Fruit fly (Drosophila melanogaster) whole organism, embryonic: ENCODE measurements around the gene CG10674.

Experiments
- Blimp-1 ChIP-seq: fragments of 200-800 bp; sonication (Bioruptor generic); optimal IDR thresholded peaks from 3 replicates; lab custom pipeline; 2018; ENCODE audit warnings: missing biosample characterization, missing genetic modification characterization, mild to moderate bottlenecking, moderate library complexity, missing genetic modification reagents
- CG10979 ChIP-seq: fragments of 200-800 bp; sonication (Bioruptor generic); optimal IDR thresholded peaks from 2 replicates; lab custom pipeline; 2018; ENCODE audit warnings: missing biosample characterization, mild to moderate bottlenecking, missing genetic modification characterization, moderate library complexity
- CG11696 ChIP-seq: fragments of 200-800 bp; sonication (Bioruptor generic); IDR thresholded peaks from 2 replicates; pipeline ENCODE4 v1.3.6; 2022; ENCODE audit warnings: missing biosample characterization, missing genetic modification characterization
- CG12104 ChIP-seq: fragments of 200-800 bp; sonication (Bioruptor generic); optimal IDR thresholded peaks from 3 replicates; lab custom pipeline; 2016; ENCODE audit warnings: missing biosample characterization, missing genetic modification characterization
- CG1233 ChIP-seq: fragments of 200-800 bp; sonication (Bioruptor generic); optimal IDR thresholded peaks from 4 replicates; lab custom pipeline; 2018; ENCODE audit warnings: missing biosample characterization, mild to moderate bottlenecking, missing genetic modification characterization
- CG13894 ChIP-seq: fragments of 200-800 bp; sonication (Bioruptor generic); optimal IDR thresholded peaks from 3 replicates; lab custom pipeline; 2018; ENCODE audit warnings: missing biosample characterization, mild to moderate bottlenecking, missing genetic modification characterization, moderate library complexity
- CG14014 ChIP-seq: fragments of 200-800 bp; sonication (Bioruptor generic); IDR thresholded peaks from 2 replicates; pipeline ENCODE4 v1.3.6; 2022; ENCODE audit warnings: missing biosample characterization, missing genetic modification characterization
- CG16863 ChIP-seq: fragments of 200-800 bp; sonication (Bioruptor generic); optimal IDR thresholded peaks from 3 replicates; lab custom pipeline; 2016; ENCODE audit warnings: missing biosample characterization, missing genetic modification characterization
- CG17612 ChIP-seq: fragments of 200-800 bp; sonication (Bioruptor generic); IDR thresholded peaks from 2 replicates; pipeline ENCODE4 v1.3.6; 2022; ENCODE audit warnings: missing biosample characterization, missing genetic modification characterization
- CG17829 ChIP-seq: fragments of 200-800 bp; optimal IDR thresholded peaks from 2 replicates; lab custom pipeline; 2019; ENCODE audit warnings: missing biosample characterization, mild to moderate bottlenecking, missing genetic modification characterization, moderate library complexity
- CG18011 ChIP-seq: fragments of 200-800 bp; sonication (Bioruptor generic); optimal IDR thresholded peaks from 2 replicates; lab custom pipeline; 2017; ENCODE audit warnings: missing biosample characterization, missing genetic modification characterization, mild to moderate bottlenecking, moderate library complexity, missing genotype
- CG18619 ChIP-seq: fragments of 200-800 bp; sonication (Bioruptor generic); optimal IDR thresholded peaks from 3 replicates; lab custom pipeline; 2017; ENCODE audit warnings: missing biosample characterization, mild to moderate bottlenecking, missing genetic modification characterization
- CG3065 ChIP-seq: fragments of 200-800 bp; sonication (Bioruptor generic); optimal IDR thresholded peaks from 2 replicates; lab custom pipeline; 2016; ENCODE audit warnings: missing biosample characterization, missing genetic modification characterization
- CG5953 ChIP-seq: fragments of 200-800 bp; sonication (Bioruptor generic); IDR thresholded peaks from 2 replicates; pipeline ENCODE4 v1.3.6; 2022; ENCODE audit warnings: missing biosample characterization, missing genetic modification characterization
- CG6791 ChIP-seq: fragments of 200-800 bp; sonication (Bioruptor generic); IDR thresholded peaks from 3 replicates; pipeline ENCODE4 v1.3.6; 2022; ENCODE audit warnings: missing biosample characterization, missing genetic modification characterization; ENCODE audit not compliant: partially characterized antibody
- CG8765 ChIP-seq: fragments of 200-800 bp; sonication (Bioruptor generic); IDR thresholded peaks from 2 replicates; pipeline ENCODE4 v1.3.6; 2022; ENCODE audit warnings: missing biosample characterization, missing genetic modification characterization
- CG8944 ChIP-seq: fragments of 200-800 bp; sonication (Bioruptor generic); optimal IDR thresholded peaks from 3 replicates; lab custom pipeline; 2016; ENCODE audit warnings: missing biosample characterization, missing genetic modification characterization
- CG9876 ChIP-seq: fragments of 200-800 bp; sonication (Bioruptor generic); optimal IDR thresholded peaks from 2 replicates; lab custom pipeline; 2016; ENCODE audit warnings: missing biosample characterization, missing genetic modification characterization
- CTCF ChIP-seq: fragments of 200-800 bp; sonication (Bioruptor generic); optimal IDR thresholded peaks from 2 replicates; lab custom pipeline; 2017; ENCODE audit warnings: missing biosample characterization, mild to moderate bottlenecking, missing genetic modification characterization, moderate library complexity
- D19B ChIP-seq: fragments of 200-800 bp; sonication (Bioruptor generic); optimal IDR thresholded peaks from 2 replicates; lab custom pipeline; 2017; ENCODE audit warnings: missing biosample characterization, mild to moderate bottlenecking, missing genetic modification characterization
- Dip3 ChIP-seq: fragments of 200-800 bp; sonication (Bioruptor generic); optimal IDR thresholded peaks from 3 replicates; lab custom pipeline; 2016; ENCODE audit warnings: missing biosample characterization, missing genetic modification characterization
- HmgD ChIP-seq: fragments of 200-800 bp; sonication (Bioruptor generic); optimal IDR thresholded peaks from 3 replicates; lab custom pipeline; 2016; ENCODE audit warnings: missing biosample characterization, missing genetic modification characterization
- Hr51 ChIP-seq, 2 experiments: fragments of 200-800 bp; sonication (Bioruptor generic); optimal IDR thresholded peaks; 2 replicates in 1 of 2; 3 replicates in 1 of 2; lab custom pipeline; 2016 to 2018; ENCODE audit warnings: missing biosample characterization in 2 of 2, missing genetic modification characterization in 2 of 2, mild to moderate bottlenecking in 1 of 2, moderate library complexity in 1 of 2
- Jarid2 ChIP-seq: fragments of 200-800 bp; sonication (Bioruptor generic); optimal IDR thresholded peaks from 3 replicates; lab custom pipeline; 2017; ENCODE audit warnings: mild to moderate bottlenecking, missing biosample characterization, missing genetic modification reagents, missing genetic modification characterization
- Mad ChIP-seq: fragments of 200-800 bp; sonication (Bioruptor generic); optimal IDR thresholded peaks from 2 replicates; lab custom pipeline; 2016; ENCODE audit warnings: missing biosample characterization, missing genetic modification characterization
- Nf-YA ChIP-seq: fragments of 200-800 bp; sonication (Bioruptor generic); IDR thresholded peaks from 2 replicates; pipeline ENCODE4 v1.3.6; 2022; ENCODE audit warnings: missing biosample characterization, missing genetic modification characterization
- Oaz ChIP-seq: fragments of 200-800 bp; sonication (Bioruptor generic); IDR thresholded peaks from 2 replicates; pipeline ENCODE4 v1.3.6; 2022; ENCODE audit warnings: missing biosample characterization, missing genetic modification characterization
- Six4 ChIP-seq: fragments of 200-800 bp; sonication (Bioruptor generic); optimal IDR thresholded peaks from 2 replicates; lab custom pipeline; 2016; ENCODE audit warnings: missing biosample characterization, missing genetic modification characterization
- Sox100B ChIP-seq: fragments of 200-800 bp; sonication (Bioruptor generic); optimal IDR thresholded peaks from 3 replicates; lab custom pipeline; 2018; ENCODE audit warnings: missing biosample characterization, mild to moderate bottlenecking, missing genetic modification characterization
- Xbp1 ChIP-seq: fragments of 200-800 bp; sonication (Bioruptor generic); optimal IDR thresholded peaks from 3 replicates; lab custom pipeline; 2016; ENCODE audit warnings: missing biosample characterization, mild to moderate bottlenecking, missing genetic modification characterization
- ara ChIP-seq: fragments of 200-800 bp; sonication (Bioruptor generic); IDR thresholded peaks from 2 replicates; pipeline ENCODE4 v1.3.6; 2022; ENCODE audit warnings: missing biosample characterization, missing genetic modification characterization
- bcd ChIP-seq: fragments of 200-800 bp; sonication (Bioruptor generic); optimal IDR thresholded peaks from 2 replicates; lab custom pipeline; 2017; ENCODE audit warnings: missing biosample characterization, mild to moderate bottlenecking, missing genetic modification characterization
- chif ChIP-seq, 2 experiments: fragments of 200-800 bp; sonication (Bioruptor generic); optimal IDR thresholded peaks; 3 replicates each; lab custom pipeline; 2016; ENCODE audit warnings: missing biosample characterization in 2 of 2, missing genetic modification characterization in 2 of 2
- cwo ChIP-seq: fragments of 200-800 bp; sonication (Bioruptor generic); optimal IDR thresholded peaks from 3 replicates; lab custom pipeline; 2017; ENCODE audit warnings: missing biosample characterization, missing genetic modification characterization, mild to moderate bottlenecking, moderate library complexity, missing genetic modification reagents
- en ChIP-seq: fragments of 200-800 bp; sonication (Bioruptor generic); optimal IDR thresholded peaks from 2 replicates; lab custom pipeline; 2016; ENCODE audit warnings: missing biosample characterization, missing genetic modification characterization
- eyg ChIP-seq: fragments of 200-800 bp; sonication (Bioruptor generic); optimal IDR thresholded peaks from 3 replicates; lab custom pipeline; 2016; ENCODE audit warnings: missing biosample characterization, missing genetic modification characterization
- fd3F ChIP-seq: fragments of 200-800 bp; sonication (Bioruptor generic); optimal IDR thresholded peaks from 2 replicates; lab custom pipeline; 2018; ENCODE audit warnings: missing biosample characterization, mild to moderate bottlenecking, missing genetic modification characterization, moderate library complexity
- kah ChIP-seq: fragments of 200-800 bp; sonication (Bioruptor generic); optimal IDR thresholded peaks from 2 replicates; lab custom pipeline; 2018; ENCODE audit warnings: missing biosample characterization, mild to moderate bottlenecking, missing genetic modification characterization
- maf-S ChIP-seq: fragments of 200-800 bp; sonication (Bioruptor generic); optimal IDR thresholded peaks from 2 replicates; lab custom pipeline; 2016; ENCODE audit warnings: missing biosample characterization, missing genetic modification characterization
- mirr ChIP-seq: fragments of 200-800 bp; sonication (Bioruptor generic); optimal IDR thresholded peaks from 3 replicates; lab custom pipeline; 2018; ENCODE audit warnings: missing biosample characterization, mild to moderate bottlenecking, missing genetic modification characterization
- mld ChIP-seq: fragments of 200-800 bp; sonication (Bioruptor generic); IDR thresholded peaks from 3 replicates; pipeline ENCODE4 v1.3.6; 2022; ENCODE audit warnings: missing biosample characterization, missing genetic modification characterization; ENCODE audit not compliant: partially characterized antibody
- pho ChIP-seq: fragments of 200-800 bp; sonication (Bioruptor generic); optimal IDR thresholded peaks from 2 replicates; lab custom pipeline; 2016; ENCODE audit warnings: missing biosample characterization, missing genetic modification characterization
- prd ChIP-seq, 3 experiments: fragments of >200 bp in 2 of 3; fragments of 200-800 bp in 1 of 3; sonication (Bioruptor generic) in 1 of 3; optimal IDR thresholded peaks in 2 of 3; IDR thresholded peaks in 1 of 3; 2 replicates in 2 of 3; 3 replicates in 1 of 3; pipeline versions ENCODE4 v1.3.6 to Lab custom; 2017 to 2022; ENCODE audit warnings: missing biosample characterization in 1 of 3, missing genetic modification characterization in 1 of 3
- run ChIP-seq: fragments of 200-800 bp; sonication (Bioruptor generic); optimal IDR thresholded peaks from 3 replicates; lab custom pipeline; 2018; ENCODE audit warnings: missing biosample characterization, mild to moderate bottlenecking, missing genetic modification characterization
- seq ChIP-seq: fragments of 200-800 bp; sonication (Bioruptor generic); IDR thresholded peaks from 2 replicates; pipeline ENCODE4 v1.3.6; 2022; ENCODE audit warnings: missing biosample characterization, missing genetic modification characterization
- stc ChIP-seq: fragments of 200-800 bp; sonication (Bioruptor generic); IDR thresholded peaks from 2 replicates; pipeline ENCODE4 v1.3.6; 2022; ENCODE audit warnings: missing biosample characterization, missing genetic modification characterization
- tin ChIP-seq: fragments of 200-800 bp; sonication (Bioruptor generic); optimal IDR thresholded peaks from 3 replicates; lab custom pipeline; 2016; ENCODE audit warnings: missing biosample characterization, missing genetic modification characterization
- tll ChIP-seq, 2 experiments: fragments of 200-800 bp in 1 of 2; fragments of >200 bp in 1 of 2; sonication (Bioruptor generic) in 1 of 2; optimal IDR thresholded peaks; 2 replicates each; lab custom pipeline; 2017 to 2019; ENCODE audit warnings: missing biosample characterization in 2 of 2, missing genetic modification characterization in 2 of 2, mild to moderate bottlenecking in 1 of 2, moderate library complexity in 1 of 2
- zfh2 ChIP-seq: fragments of 200-800 bp; sonication (Bioruptor generic); optimal IDR thresholded peaks from 2 replicates; lab custom pipeline; 2016; ENCODE audit warnings: missing biosample characterization, missing genetic modification characterization

Gene CG10674

dm6 chr3L:5184860-5185639, 49.0 kb upstream of the CG10674 start (continued):
- peak; percentile 49; the same call in 1 of the 2 replicates for TF ChIP-seq CG14014 (GFP tag; lab: Robert Waterston, UW)
- TF ChIP-seq Oaz (GFP tag; lab: Robert Waterston, UW), result no peak
- TF ChIP-seq mirr, result no peak
- TF ChIP-seq CTCF (GFP tag; lab: Kevin White, UChicago), result no peak
- TF ChIP-seq eyg (GFP tag; lab: Kevin White, UChicago), result no peak
- peak; percentile 83 for TF ChIP-seq CG18619 (GFP tag; lab: Kevin White, UChicago)
- no peak for TF ChIP-seq HmgD
- TF ChIP-seq Sox100B (GFP tag; lab: Kevin White, UChicago), result peak; percentile 62
- no peak for TF ChIP-seq tll (GFP tag; optimal IDR thresholded peaks at IDR 0.05; lab: Kevin White, UChicago)
- TF ChIP-seq CG8765 (GFP tag; lab: Robert Waterston, UW), result no peak
- no peak for TF ChIP-seq prd (optimal IDR thresholded peaks at IDR 0.05; lab: Kevin White, UChicago)
- TF ChIP-seq prd (GFP tag; IDR thresholded peaks at IDR 0.05; lab: Robert Waterston, UW), result peak; percentile 31; the same call in 2 of the 3 replicates
- TF ChIP-seq Mad (GFP tag; lab: Kevin White, UChicago), result peak; percentile 10
- TF ChIP-seq run (tag; lab: Kevin White, UChicago), result no peak
- TF ChIP-seq Dip3 (GFP tag; lab: Kevin White, UChicago), result peak; percentile 60
- no peak for TF ChIP-seq kah
- peak; percentile 41 for TF ChIP-seq seq
- peak; percentile 75 for TF ChIP-seq bcd (GFP tag; lab: Kevin White, UChicago)
- no peak for TF ChIP-seq mld (GFP tag; lab: Robert Waterston, UW)
- peak; percentile 29 for TF ChIP-seq CG12104
- TF ChIP-seq CG8944 (GFP tag; lab: Kevin White, UChicago), result peak; percentile 9
- TF ChIP-seq CG18011, result peak; percentile 31
- TF ChIP-seq CG3065 (GFP tag; lab: Kevin White, UChicago), result no peak
- TF ChIP-seq Xbp1, result peak; percentile 55
- TF ChIP-seq CG9876 (GFP tag; lab: Kevin White, UChicago), result no peak
- no peak for TF ChIP-seq CG16863 (GFP tag; lab: Kevin White, UChicago)
- TF ChIP-seq CG1233 (GFP tag; lab: Kevin White, UChicago), result no peak
- no peak for TF ChIP-seq CG6791 (GFP tag; lab: Robert Waterston, UW)
- peak; percentile 48 for TF ChIP-seq zfh2 (GFP tag; lab: Kevin White, UChicago)
- no peak for TF ChIP-seq en (GFP tag; lab: Kevin White, UChicago)
- peak; percentile 37 for TF ChIP-seq fd3F
- peak; percentile 37; the same call in 1 of the 2 replicates for TF ChIP-seq stc (GFP tag; lab: Robert Waterston, UW)
- TF ChIP-seq CG11696 (GFP tag; lab: Robert Waterston, UW), result no peak
- no peak for TF ChIP-seq CG17612 (GFP tag; lab: Robert Waterston, UW)
- peak; percentile 1 for TF ChIP-seq D19B
- peak; percentile 33 for TF ChIP-seq Blimp-1 (GFP tag; lab: Kevin White, UChicago)
- TF ChIP-seq CG17829 (tag; lab: Kevin White, UChicago), result no peak
- TF ChIP-seq Hr51 (GFP tag; optimal IDR thresholded peaks at IDR 0.05; lab: Kevin White, UChicago), result peak in 1 of 2 experiments; percentile 81
- peak; percentile 33 to 39 for TF ChIP-seq chif (GFP tag; optimal IDR thresholded peaks at IDR 0.05; lab: Kevin White, UChicago)
- TF ChIP-seq CG5953 (GFP tag; lab: Robert Waterston, UW), result 0 out of 2 replicates have a peak, but pooled peaks have one; percentile 10
- no peak for TF ChIP-seq Jarid2 (GFP tag; lab: Kevin White, UChicago)
- TF ChIP-seq CG13894 (tag; lab: Kevin White, UChicago), result no peak
- no peak for TF ChIP-seq ara
- peak; percentile 58 for TF ChIP-seq cwo (GFP tag; lab: Kevin White, UChicago)
- TF ChIP-seq pho, result peak; percentile 69
- TF ChIP-seq tin (GFP tag; lab: Kevin White, UChicago), result no peak
- no peak for TF ChIP-seq maf-S (GFP tag; lab: Kevin White, UChicago)
- no peak for TF ChIP-seq Nf-YA (GFP tag; lab: Robert Waterston, UW)
- peak; percentile 24 for TF ChIP-seq CG10979 (tag; lab: Kevin White, UChicago)
- no peak for TF ChIP-seq Six4 (GFP tag; lab: Kevin White, UChicago)
